Worm (Caenorhabditis elegans): ENCODE measurements around the gene K02G10.15.

The K02G10.15 gene

ce11 chrX:4636821-4637220, 45.7 kb downstream of the K02G10.15 start, which contains the start of gene hosl-1:
Gene hosl-1 (plus strand): TSS chrX:4637121.
- TF ChIP-seq somi-1 (GFP tag; optimal IDR thresholded peaks at IDR 0.05) (no peak), ztf-26 (tag; optimal IDR thresholded peaks at IDR 0.05) (no peak), nhr-80 (tag; optimal IDR thresholded peaks at IDR 0.05) (no peak), zfh-2 (GFP tag; conservative IDR thresholded peaks at IDR 0.05) (peak; percentile 48; the same call in 1 of the 2 replicates)

- TF ChIP-seq nhr-80 (tag; optimal IDR thresholded peaks at IDR 0.05) = peak; percentile 66
- no peak for TF ChIP-seq mcd-1 (GFP tag; IDR thresholded peaks at IDR 0.05)
Measured at ce11 chrX:4636143-4636542, 46.4 kb downstream of the K02G10.15 start.

ce11 chrX:4635643-4636042, 46.9 kb downstream of the K02G10.15 start:
- no peak for TF ChIP-seq rcor-1 (GFP tag; IDR thresholded peaks at IDR 0.05)
- TF ChIP-seq sea-2 (GFP tag; IDR thresholded peaks at IDR 0.05) = no peak
- TF ChIP-seq attf-6 (GFP tag; IDR thresholded peaks at IDR 0.05) = no peak
- TF ChIP-seq madf-3 (GFP tag; IDR thresholded peaks at IDR 0.05) = no peak
- no peak for TF ChIP-seq F37B4.10 (GFP tag; IDR thresholded peaks at IDR 0.05)
- TF ChIP-seq tbx-9 (tag; optimal IDR thresholded peaks at IDR 0.05; ENCODE audit: borderline replicate concordance) = no peak
- TF ChIP-seq unc-62 (GFP tag; optimal IDR thresholded peaks at IDR 0.05) = no peak
- no peak for TF ChIP-seq mel-28 (tag; optimal IDR thresholded peaks at IDR 0.05; ENCODE audit: borderline replicate concordance)
- no peak for TF ChIP-seq ceh-58 (GFP tag; IDR thresholded peaks at IDR 0.05)

ce11 chrX:4632088-4632487, 50.4 kb downstream of the K02G10.15 start, which contains the start of gene slcr-46.1:
Gene slcr-46.1 (plus strand): TSS chrX:4632361.
- TF ChIP-seq ceh-40 (GFP tag; IDR thresholded peaks at IDR 0.05) (no peak), tbx-9 (tag; optimal IDR thresholded peaks at IDR 0.05; ENCODE audit: borderline replicate concordance) (no peak), nhr-80 (tag; optimal IDR thresholded peaks at IDR 0.05) (peak; percentile 60), hrde-1 (tag; optimal IDR thresholded peaks at IDR 0.05; ENCODE audit: borderline replicate concordance) (no peak), F49E8.2 (tag; optimal IDR thresholded peaks at IDR 0.05; ENCODE audit: insufficient read depth) (no peak)
